Fruit fly (Drosophila melanogaster) whole organism, embryonic: ENCODE results near the gene CG14131.

ENCODE experiments used
- B-H2 ChIP-seq: fragments of 200-800 bp; sonication (Bioruptor generic); optimal IDR thresholded peaks from 2 replicates; lab custom pipeline; 2018; ENCODE audit warnings: missing biosample characterization, mild to moderate bottlenecking, missing genetic modification characterization
- Bgb ChIP-seq: fragments of 200-800 bp; sonication (Bioruptor generic); IDR thresholded peaks from 2 replicates; pipeline ENCODE4 v1.3.6; 2022; ENCODE audit warnings: missing biosample characterization, missing genetic modification characterization; ENCODE audit not compliant: partially characterized antibody
- Blimp-1 ChIP-seq: fragments of 200-800 bp; sonication (Bioruptor generic); optimal IDR thresholded peaks from 3 replicates; lab custom pipeline; 2018; ENCODE audit warnings: missing biosample characterization, missing genetic modification characterization, mild to moderate bottlenecking, moderate library complexity, missing genetic modification reagents
- CG11696 ChIP-seq: fragments of 200-800 bp; sonication (Bioruptor generic); IDR thresholded peaks from 2 replicates; pipeline ENCODE4 v1.3.6; 2022; ENCODE audit warnings: missing biosample characterization, missing genetic modification characterization
- CG12155 ChIP-seq: fragments of 200-800 bp; sonication (Bioruptor generic); optimal IDR thresholded peaks from 3 replicates; lab custom pipeline; 2016; ENCODE audit warnings: missing biosample characterization, missing genetic modification characterization
- CG12236 ChIP-seq: fragments of 200-800 bp; sonication (Bioruptor generic); optimal IDR thresholded peaks from 2 replicates; lab custom pipeline; 2016; ENCODE audit warnings: missing biosample characterization, missing genetic modification characterization
- CG1233 ChIP-seq: fragments of 200-800 bp; sonication (Bioruptor generic); optimal IDR thresholded peaks from 4 replicates; lab custom pipeline; 2018; ENCODE audit warnings: missing biosample characterization, mild to moderate bottlenecking, missing genetic modification characterization
- CG12744 ChIP-seq: fragments of 200-800 bp; sonication (Bioruptor generic); optimal IDR thresholded peaks from 2 replicates; lab custom pipeline; 2016; ENCODE audit warnings: missing biosample characterization, missing genetic modification characterization
- CG13624 ChIP-seq: fragments of 200-800 bp; sonication (Bioruptor generic); optimal IDR thresholded peaks from 2 replicates; lab custom pipeline; 2016; ENCODE audit warnings: missing biosample characterization, missing genetic modification characterization
- CG14667 ChIP-seq: fragments of 200-800 bp; sonication (Bioruptor generic); IDR thresholded peaks from 2 replicates; pipeline ENCODE4 v1.3.6; 2022; ENCODE audit warnings: missing biosample characterization, missing genetic modification characterization
- CG18619 ChIP-seq: fragments of 200-800 bp; sonication (Bioruptor generic); optimal IDR thresholded peaks from 3 replicates; lab custom pipeline; 2017; ENCODE audit warnings: missing biosample characterization, mild to moderate bottlenecking, missing genetic modification characterization
- CG30020 ChIP-seq: fragments of 200-800 bp; optimal IDR thresholded peaks from 2 replicates; lab custom pipeline; 2019; ENCODE audit warnings: missing biosample characterization, mild to moderate bottlenecking, missing genetic modification characterization, moderate library complexity
- CG3065 ChIP-seq: fragments of 200-800 bp; sonication (Bioruptor generic); optimal IDR thresholded peaks from 2 replicates; lab custom pipeline; 2016; ENCODE audit warnings: missing biosample characterization, missing genetic modification characterization
- CG3281 ChIP-seq: fragments of 200-800 bp; sonication (Bioruptor generic); optimal IDR thresholded peaks from 3 replicates; lab custom pipeline; 2017; ENCODE audit warnings: missing biosample characterization, mild to moderate bottlenecking, missing genetic modification characterization
- CG34376 ChIP-seq: fragments of 200-800 bp; sonication (Bioruptor generic); optimal IDR thresholded peaks from 2 replicates; lab custom pipeline; 2018; ENCODE audit warnings: missing biosample characterization, mild to moderate bottlenecking, missing genetic modification characterization
- CG3995 ChIP-seq: fragments of 200-800 bp; sonication (Bioruptor generic); optimal IDR thresholded peaks from 3 replicates; lab custom pipeline; 2016; ENCODE audit warnings: missing biosample characterization, missing genetic modification characterization
- CG4820 ChIP-seq: fragments of 200-800 bp; sonication (Bioruptor generic); optimal IDR thresholded peaks from 3 replicates; lab custom pipeline; 2016; ENCODE audit warnings: missing biosample characterization, missing genetic modification characterization
- CG4854 ChIP-seq: fragments of 200-800 bp; sonication (Bioruptor generic); optimal IDR thresholded peaks from 2 replicates; lab custom pipeline; 2016; ENCODE audit warnings: missing biosample characterization, missing genetic modification characterization, inconsistent platforms
- CG5953 ChIP-seq: fragments of 200-800 bp; sonication (Bioruptor generic); IDR thresholded peaks from 2 replicates; pipeline ENCODE4 v1.3.6; 2022; ENCODE audit warnings: missing biosample characterization, missing genetic modification characterization
- CG6683 ChIP-seq: fragments of 200-800 bp; sonication (Bioruptor generic); optimal IDR thresholded peaks from 2 replicates; lab custom pipeline; 2017; ENCODE audit warnings: missing biosample characterization, mild to moderate bottlenecking, missing genetic modification characterization, missing genetic modification reagents
- CG7786 ChIP-seq: fragments of 200-800 bp; sonication (Bioruptor generic); optimal IDR thresholded peaks from 2 replicates; lab custom pipeline; 2016; ENCODE audit warnings: missing biosample characterization, missing genetic modification characterization
- CG7839 ChIP-seq: fragments of 200-800 bp; sonication (Bioruptor generic); optimal IDR thresholded peaks from 3 replicates; lab custom pipeline; 2018; ENCODE audit warnings: missing biosample characterization, mild to moderate bottlenecking, missing genetic modification characterization, moderate library complexity
- CG9215 ChIP-seq: fragments of 200-800 bp; sonication (Bioruptor generic); IDR thresholded peaks from 2 replicates; pipeline ENCODE4 v1.3.6; 2022; ENCODE audit warnings: missing biosample characterization, missing genetic modification characterization
- H2.0 ChIP-seq: fragments of 200-800 bp; sonication (Bioruptor generic); IDR thresholded peaks from 2 replicates; pipeline ENCODE4 v1.3.6; 2022; ENCODE audit warnings: missing biosample characterization, missing genetic modification characterization
- Hr3 ChIP-seq: fragments of 200-800 bp; sonication (Bioruptor generic); optimal IDR thresholded peaks from 3 replicates; lab custom pipeline; 2016; ENCODE audit warnings: missing biosample characterization, missing genetic modification characterization
- Kr ChIP-seq: fragments of 200-800 bp; sonication (Bioruptor generic); optimal IDR thresholded peaks from 2 replicates; lab custom pipeline; 2017; ENCODE audit warnings: missing biosample characterization, mild to moderate bottlenecking, missing genetic modification characterization
- Lim3 ChIP-seq: fragments of 200-800 bp; sonication (Bioruptor generic); IDR thresholded peaks from 2 replicates; pipeline ENCODE4 v1.3.6; 2022; ENCODE audit warnings: missing biosample characterization, missing genetic modification characterization
- Mad ChIP-seq: fragments of 200-800 bp; sonication (Bioruptor generic); optimal IDR thresholded peaks from 2 replicates; lab custom pipeline; 2016; ENCODE audit warnings: missing biosample characterization, missing genetic modification characterization
- Med ChIP-seq: fragments of 200-800 bp; sonication (Bioruptor generic); peaks from one replicate; lab custom pipeline; 2016; ENCODE audit warnings: missing biosample characterization, missing genetic modification characterization, mild to moderate bottlenecking, inconsistent platforms, moderate library complexity
- Mrtf ChIP-seq: fragments of 200-800 bp; sonication (Bioruptor generic); IDR thresholded peaks from 3 replicates; pipeline ENCODE4 v1.3.6; 2022; ENCODE audit warnings: missing biosample characterization, missing genetic modification characterization
- NK7.1 ChIP-seq: fragments of 200-800 bp; sonication (Bioruptor generic); optimal IDR thresholded peaks from 3 replicates; lab custom pipeline; 2016; ENCODE audit warnings: missing biosample characterization, missing genetic modification characterization
- Rfx ChIP-seq: fragments of 200-800 bp; sonication (Bioruptor generic); IDR thresholded peaks from 2 replicates; pipeline ENCODE4 v1.3.6; 2022; ENCODE audit warnings: missing biosample characterization, missing genetic modification characterization
- Six4 ChIP-seq: fragments of 200-800 bp; sonication (Bioruptor generic); optimal IDR thresholded peaks from 2 replicates; lab custom pipeline; 2016; ENCODE audit warnings: missing biosample characterization, missing genetic modification characterization
- ara ChIP-seq: fragments of 200-800 bp; sonication (Bioruptor generic); IDR thresholded peaks from 2 replicates; pipeline ENCODE4 v1.3.6; 2022; ENCODE audit warnings: missing biosample characterization, missing genetic modification characterization
- ash1 ChIP-seq: fragments of 200-800 bp; sonication (Bioruptor generic); optimal IDR thresholded peaks from 2 replicates; lab custom pipeline; 2018; ENCODE audit warnings: missing biosample characterization, mild to moderate bottlenecking, missing genetic modification characterization
- bowl ChIP-seq: fragments of 200-800 bp; sonication (Bioruptor generic); IDR thresholded peaks from 2 replicates; pipeline ENCODE4 v1.3.6; 2022; ENCODE audit warnings: missing biosample characterization, missing genetic modification characterization
- chm ChIP-seq: fragments of 200-800 bp; sonication (Bioruptor generic); IDR thresholded peaks from 2 replicates; pipeline ENCODE4 v1.3.6; 2022; ENCODE audit warnings: missing biosample characterization, missing genetic modification characterization
- danr ChIP-seq: fragments of 200-800 bp; sonication (Bioruptor generic); IDR thresholded peaks from 2 replicates; pipeline ENCODE4 v1.3.6; 2022; ENCODE audit warnings: missing biosample characterization, missing genetic modification characterization
- dimm ChIP-seq: fragments of 200-800 bp; sonication (Bioruptor generic); IDR thresholded peaks from 2 replicates; pipeline ENCODE4 v1.3.6; 2022; ENCODE audit warnings: missing biosample characterization, missing genetic modification characterization
- dysf ChIP-seq: fragments of 200-800 bp; sonication (Bioruptor generic); IDR thresholded peaks from 3 replicates; pipeline ENCODE4 v1.3.6; 2022; ENCODE audit warnings: missing biosample characterization, missing genetic modification characterization
- gcm2 ChIP-seq: fragments of 200-800 bp; sonication (Bioruptor generic); optimal IDR thresholded peaks from 2 replicates; lab custom pipeline; 2016; ENCODE audit warnings: missing biosample characterization, missing genetic modification characterization
- grau ChIP-seq: fragments of 200-800 bp; optimal IDR thresholded peaks from 3 replicates; lab custom pipeline; 2019; ENCODE audit warnings: missing biosample characterization, mild to moderate bottlenecking, missing genetic modification characterization, moderate library complexity
- her ChIP-seq: fragments of 200-800 bp; sonication (Bioruptor generic); optimal IDR thresholded peaks from 2 replicates; lab custom pipeline; 2016; ENCODE audit warnings: missing biosample characterization, missing genetic modification characterization
- maf-S ChIP-seq: fragments of 200-800 bp; sonication (Bioruptor generic); optimal IDR thresholded peaks from 2 replicates; lab custom pipeline; 2016; ENCODE audit warnings: missing biosample characterization, missing genetic modification characterization
- mld ChIP-seq: fragments of 200-800 bp; sonication (Bioruptor generic); IDR thresholded peaks from 3 replicates; pipeline ENCODE4 v1.3.6; 2022; ENCODE audit warnings: missing biosample characterization, missing genetic modification characterization; ENCODE audit not compliant: partially characterized antibody
- pros ChIP-seq: fragments of 200-800 bp; sonication (Bioruptor generic); optimal IDR thresholded peaks from 3 replicates; lab custom pipeline; 2019; ENCODE audit warnings: missing biosample characterization, mild to moderate bottlenecking, missing genetic modification characterization, moderate library complexity
- ro ChIP-seq: fragments of 200-800 bp; sonication (Bioruptor generic); IDR thresholded peaks from 2 replicates; pipeline ENCODE4 v1.3.6; 2022; ENCODE audit warnings: missing biosample characterization, missing genetic modification characterization
- slou ChIP-seq: fragments of 200-800 bp; sonication (Bioruptor generic); optimal IDR thresholded peaks from 3 replicates; lab custom pipeline; 2016; ENCODE audit warnings: missing biosample characterization, missing genetic modification characterization
- tll ChIP-seq, 2 experiments: fragments of 200-800 bp in 1 of 2; fragments of >200 bp in 1 of 2; sonication (Bioruptor generic) in 1 of 2; optimal IDR thresholded peaks; 2 replicates each; lab custom pipeline; 2017 to 2019; ENCODE audit warnings: missing biosample characterization in 2 of 2, missing genetic modification characterization in 2 of 2, mild to moderate bottlenecking in 1 of 2, moderate library complexity in 1 of 2
- trem ChIP-seq: fragments of 200-800 bp; optimal IDR thresholded peaks from 3 replicates; lab custom pipeline; 2019; ENCODE audit warnings: missing biosample characterization, mild to moderate bottlenecking, missing genetic modification characterization, moderate library complexity
- wdn ChIP-seq: fragments of 200-800 bp; sonication (Bioruptor generic); IDR thresholded peaks from 2 replicates; pipeline ENCODE4 v1.3.6; 2022; ENCODE audit warnings: missing biosample characterization, missing genetic modification characterization
- zfh2 ChIP-seq: fragments of 200-800 bp; sonication (Bioruptor generic); optimal IDR thresholded peaks from 2 replicates; lab custom pipeline; 2016; ENCODE audit warnings: missing biosample characterization, missing genetic modification characterization

Gene CG14131

DNA sequence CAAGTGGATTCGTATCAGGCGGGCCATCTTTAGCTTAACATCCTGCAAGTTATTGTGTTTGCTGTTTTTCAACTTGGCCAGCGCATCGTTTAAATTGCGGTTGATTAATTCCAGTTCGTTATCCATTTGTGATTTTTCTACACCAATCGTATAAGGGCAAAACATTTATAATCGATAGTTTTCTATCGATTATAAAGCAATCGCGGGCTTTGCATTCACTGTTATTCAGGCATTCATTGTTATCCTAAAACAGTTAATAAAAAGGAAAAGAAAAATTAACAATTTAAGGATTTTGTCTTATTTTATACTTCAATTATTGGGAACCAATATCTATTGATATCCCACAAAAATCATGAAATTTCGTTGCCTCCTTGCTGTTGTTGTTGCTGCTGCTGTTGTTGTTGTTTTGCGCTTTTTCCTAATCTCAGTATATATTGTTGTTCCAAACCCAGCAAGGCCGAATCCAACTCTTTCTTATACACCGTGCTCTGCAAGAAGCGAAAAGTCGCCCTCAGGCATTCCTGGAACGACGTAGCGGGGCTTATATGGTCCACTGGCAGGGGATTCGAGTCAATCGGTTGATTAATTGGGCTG, 48.8 kb downstream of the CG14131 start, which contains the start of gene CG32095 (continued):
- TF ChIP-seq CG3995 (GFP tag; lab: Kevin White, UChicago) (peak; percentile 92), mld (GFP tag; lab: Robert Waterston, UW) (peak; percentile 56; the same call in 1 of the 3 replicates), CG4854 (GFP tag; lab: Kevin White, UChicago) (no peak), her (GFP tag; lab: Kevin White, UChicago) (no peak), danr (no peak), B-H2 (GFP tag; lab: Kevin White, UChicago) (no peak), ara (GFP tag; lab: Robert Waterston, UW) (no peak), Rfx (GFP tag; lab: Robert Waterston, UW) (no peak), ro (GFP tag; lab: Robert Waterston, UW) (no peak), dysf (no peak), Six4 (GFP tag; lab: Kevin White, UChicago) (no peak), CG30020 (tag; lab: Kevin White, UChicago) (peak; percentile 21), Lim3 (GFP tag; lab: Robert Waterston, UW) (no peak), CG18619 (GFP tag; lab: Kevin White, UChicago) (no peak), trem (tag; lab: Kevin White, UChicago) (peak; percentile 75), CG7786 (no peak), Bgb (GFP tag; lab: Robert Waterston, UW) (peak; percentile 79), bowl (GFP tag; lab: Robert Waterston, UW) (no peak), CG12155 (GFP tag; lab: Kevin White, UChicago) (no peak), Mad (GFP tag; lab: Kevin White, UChicago) (no peak), dimm (GFP tag; lab: Robert Waterston, UW) (no peak), CG34376 (no peak), CG7839 (tag; lab: Kevin White, UChicago) (no peak), grau (tag; lab: Kevin White, UChicago) (no peak), CG12236 (GFP tag; lab: Kevin White, UChicago) (no peak), CG9215 (no peak), CG3065 (GFP tag; lab: Kevin White, UChicago) (no peak), CG4820 (GFP tag; lab: Kevin White, UChicago) (no peak), CG13624 (GFP tag; lab: Kevin White, UChicago) (no peak), CG3281 (GFP tag; lab: Kevin White, UChicago) (no peak), CG1233 (GFP tag; lab: Kevin White, UChicago) (no peak), H2.0 (GFP tag; lab: Robert Waterston, UW) (no peak), zfh2 (GFP tag; lab: Kevin White, UChicago) (no peak), gcm2 (GFP tag; lab: Kevin White, UChicago) (no peak), CG11696 (GFP tag; lab: Robert Waterston, UW) (no peak), chm (no peak), ash1 (GFP tag; lab: Kevin White, UChicago) (no peak), tll (GFP tag; optimal IDR thresholded peaks at IDR 0.05; lab: Kevin White, UChicago) (no peak), Blimp-1 (no peak), Mrtf (no peak), Hr3 (GFP tag; lab: Kevin White, UChicago) (no peak), wdn (no peak), CG6683 (GFP tag; lab: Kevin White, UChicago) (no peak), CG5953 (no peak), CG14667 (GFP tag; lab: Robert Waterston, UW) (no peak), slou (GFP tag; lab: Kevin White, UChicago) (no peak), CG12744 (no peak), NK7.1 (no peak), Med (GFP tag; lab: Kevin White, UChicago) (peak; percentile 24), Kr (GFP tag; lab: Kevin White, UChicago) (no peak), maf-S (no peak), pros (GFP tag; lab: Kevin White, UChicago) (no peak)
